Worm (Caenorhabditis elegans) whole organism, young adult: Measurements from ENCODE around the gene sinh-1.

Experiments used
- C17E4.6 ChIP-seq: fragments of 200-800 bp; sonication (Bioruptor generic); IDR thresholded peaks from 2 replicates; pipeline ENCODE4 v1.3.6; 2022; ENCODE audit warnings: missing genetic modification reagents, missing genetic modification characterization, missing compliant biosample characterization
- F33H1.4 ChIP-seq: fragments of 200-800 bp; sonication (Bioruptor generic); IDR thresholded peaks from 2 replicates; pipeline ENCODE4 v1.3.6; 2022; ENCODE audit warnings: missing genetic modification reagents, missing genetic modification characterization, missing compliant biosample characterization
- F55B11.4 ChIP-seq: sonication (generic microtip); optimal IDR thresholded peaks from 2 replicates; lab custom pipeline; 2016; ENCODE audit warnings: missing compliant biosample characterization, missing genetic modification characterization, borderline replicate concordance; ENCODE audit not compliant: insufficient read depth
- K12H6.12 ChIP-seq: fragments of 200-800 bp; sonication (Bioruptor generic); optimal IDR thresholded peaks from 2 replicates; lab custom pipeline; 2018; ENCODE audit warnings: mild to moderate bottlenecking, missing genetic modification characterization, missing compliant biosample characterization
- Y67H2A.10 ChIP-seq: fragments of 200-800 bp; sonication (Bioruptor generic); conservative IDR thresholded peaks from 2 replicates; pipeline ENCODE4 v1.3.6; 2022; ENCODE audit warnings: missing genetic modification reagents, missing genetic modification characterization, missing compliant biosample characterization
- aptf-2 ChIP-seq: fragments of 200-800 bp; sonication (Bioruptor generic); conservative IDR thresholded peaks from 2 replicates; pipeline ENCODE4 v1.3.6; 2022; ENCODE audit warnings: missing genetic modification reagents, missing genetic modification characterization, missing compliant biosample characterization
- atf-7 ChIP-seq: sonication (generic microtip); optimal IDR thresholded peaks from 2 replicates; lab custom pipeline; 2017; ENCODE audit warnings: mild to moderate bottlenecking, missing genetic modification characterization, missing compliant biosample characterization
- athp-1 ChIP-seq: sonication (generic microtip); optimal IDR thresholded peaks from 2 replicates; lab custom pipeline; 2017; ENCODE audit warnings: mild to moderate bottlenecking, missing genetic modification characterization, missing compliant biosample characterization
- ceh-27 ChIP-seq: fragments of 200-800 bp; sonication (Bioruptor generic); optimal IDR thresholded peaks from 2 replicates; lab custom pipeline; 2018; ENCODE audit warnings: mild to moderate bottlenecking, missing genetic modification characterization, moderate library complexity, missing compliant biosample characterization
- ceh-58 ChIP-seq: fragments of 200-800 bp; sonication (Bioruptor generic); IDR thresholded peaks from 2 replicates; pipeline ENCODE4 v1.3.6; 2022; ENCODE audit warnings: missing genetic modification characterization, missing compliant biosample characterization
- chd-7 ChIP-seq: sonication (generic microtip); optimal IDR thresholded peaks from 2 replicates; lab custom pipeline; 2016; ENCODE audit warnings: mild to moderate bottlenecking, missing genetic modification characterization, moderate library complexity, missing compliant biosample characterization
- die-1 ChIP-seq: sonication (generic microtip); optimal IDR thresholded peaks from 2 replicates; lab custom pipeline; 2016; ENCODE audit warnings: missing genotype, mild to moderate bottlenecking, missing genetic modification characterization, missing compliant biosample characterization
- dox-1 ChIP-seq: fragments of 200-800 bp; sonication (Bioruptor generic); IDR thresholded peaks from 2 replicates; pipeline ENCODE4 v1.3.6; 2022; ENCODE audit warnings: missing genetic modification reagents, missing genetic modification characterization, missing compliant biosample characterization
- dpff-1 ChIP-seq: sonication (generic microtip); optimal IDR thresholded peaks from 2 replicates; lab custom pipeline; 2017; ENCODE audit warnings: mild to moderate bottlenecking, missing genetic modification characterization, missing compliant biosample characterization
- efl-1 ChIP-seq: fragments of 150-350 bp; optimal IDR thresholded peaks from 2 replicates; lab custom pipeline; 2014; ENCODE audit warnings: missing biosample characterization, missing genetic modification reagents, missing genetic modification characterization
- egl-18 ChIP-seq: fragments of 200-800 bp; sonication (Bioruptor generic); IDR thresholded peaks from 2 replicates; pipeline ENCODE4 v1.3.6; 2022; ENCODE audit warnings: missing genetic modification reagents, missing genetic modification characterization, missing compliant biosample characterization
- egrh-3 ChIP-seq: fragments of 200-800 bp; sonication (Bioruptor generic); IDR thresholded peaks from 2 replicates; pipeline ENCODE4 v1.3.6; 2022; ENCODE audit warnings: missing genetic modification reagents, missing genetic modification characterization, missing compliant biosample characterization
- hlh-12 ChIP-seq: sonication (generic microtip); optimal IDR thresholded peaks from 2 replicates; lab custom pipeline; 2016; ENCODE audit warnings: missing genetic modification characterization, missing compliant biosample characterization
- hmg-1.2 ChIP-seq: fragments of 200-800 bp; sonication (Bioruptor generic); IDR thresholded peaks from 2 replicates; pipeline ENCODE4 v1.3.6; 2022; ENCODE audit warnings: missing genetic modification reagents, missing genetic modification characterization, missing compliant biosample characterization
- hmg-20 ChIP-seq: fragments of 200-800 bp; sonication (Bioruptor generic); IDR thresholded peaks from 2 replicates; pipeline ENCODE4 v1.3.6; 2022; ENCODE audit warnings: missing genetic modification reagents, missing genetic modification characterization, missing compliant biosample characterization
- lag-1 ChIP-seq: fragments of 200-800 bp; sonication (Bioruptor generic); IDR thresholded peaks from 2 replicates; pipeline ENCODE4 v1.3.6; 2022; ENCODE audit warnings: missing genetic modification reagents, missing genetic modification characterization, missing compliant biosample characterization
- let-607 ChIP-seq, 2 experiments: fragments of 200-800 bp in 1 of 2; sonication (Bioruptor generic) in 1 of 2; sonication (generic microtip) in 1 of 2; optimal IDR thresholded peaks; 2 replicates each; lab custom pipeline; 2016 to 2018; ENCODE audit warnings: mild to moderate bottlenecking in 2 of 2, missing compliant biosample characterization in 2 of 2, missing genetic modification characterization in 2 of 2, moderate library complexity in 2 of 2, missing genotype in 1 of 2
- lin-26 ChIP-seq: fragments of 200-800 bp; sonication (Bioruptor generic); IDR thresholded peaks from 2 replicates; pipeline ENCODE4 v1.3.6; 2022; ENCODE audit warnings: missing genetic modification reagents, missing genetic modification characterization, missing compliant biosample characterization
- lir-1 ChIP-seq: fragments of 200-800 bp; sonication (Bioruptor generic); conservative IDR thresholded peaks from 2 replicates; pipeline ENCODE4 v1.3.6; 2022; ENCODE audit warnings: missing genetic modification reagents, missing genetic modification characterization, missing compliant biosample characterization
- lsl-1 ChIP-seq: fragments of 200-800 bp; sonication (Bioruptor generic); optimal IDR thresholded peaks from 2 replicates; lab custom pipeline; 2018; ENCODE audit warnings: mild to moderate bottlenecking, missing genetic modification characterization, moderate library complexity, missing compliant biosample characterization
- madf-10 ChIP-seq: sonication (generic microtip); optimal IDR thresholded peaks from 2 replicates; lab custom pipeline; 2016; ENCODE audit warnings: mild to moderate bottlenecking, missing genetic modification characterization, missing compliant biosample characterization
- madf-6 ChIP-seq: fragments of 200-800 bp; sonication (Bioruptor generic); IDR thresholded peaks from 2 replicates; pipeline ENCODE4 v1.3.6; 2022; ENCODE audit warnings: missing genetic modification reagents, missing genetic modification characterization, missing compliant biosample characterization
- nfya-2 ChIP-seq: fragments of 200-800 bp; sonication (Bioruptor generic); IDR thresholded peaks from 2 replicates; pipeline ENCODE4 v1.3.6; 2022; ENCODE audit warnings: missing genetic modification reagents, missing genetic modification characterization, missing compliant biosample characterization
- nfyb-1 ChIP-seq: fragments of 200-800 bp; sonication (Bioruptor generic); IDR thresholded peaks from 2 replicates; pipeline ENCODE4 v1.3.6; 2022; ENCODE audit warnings: missing genetic modification reagents, missing genetic modification characterization, missing compliant biosample characterization
- pbrm-1 ChIP-seq: fragments of 200-800 bp; sonication (Bioruptor generic); IDR thresholded peaks from 2 replicates; pipeline ENCODE4 v1.3.6; 2022; ENCODE audit warnings: missing genetic modification reagents, missing genetic modification characterization, missing compliant biosample characterization
- rcor-1 ChIP-seq: fragments of 200-800 bp; sonication (Bioruptor generic); IDR thresholded peaks from 2 replicates; pipeline ENCODE4 v1.3.6; 2022; ENCODE audit warnings: missing genetic modification reagents, missing genetic modification characterization, missing compliant biosample characterization
- repo-1 ChIP-seq: sonication (generic microtip); optimal IDR thresholded peaks from 2 replicates; lab custom pipeline; 2017; ENCODE audit warnings: mild to moderate bottlenecking, missing genetic modification characterization, missing compliant biosample characterization
- sdz-38 ChIP-seq: sonication (generic microtip); optimal IDR thresholded peaks from 2 replicates; lab custom pipeline; 2016; ENCODE audit warnings: missing genotype, missing genetic modification characterization, missing compliant biosample characterization
- snpc-4 ChIP-seq, 5 experiments: fragments of 150-350 bp in 1 of 5; sonication (generic microtip) in 4 of 5; optimal IDR thresholded peaks; 2 replicates each; lab custom pipeline; 2014 to 2018; ENCODE audit warnings: missing genetic modification characterization in 5 of 5, missing biosample characterization in 3 of 5, antibody characterized with exemption in 2 of 5, mild to moderate bottlenecking in 2 of 5, missing compliant biosample characterization in 2 of 5, missing genotype in 2 of 5, moderate library complexity in 2 of 5, missing genetic modification reagents in 1 of 5
- zfh-2 ChIP-seq: fragments of 200-800 bp; sonication (Bioruptor generic); conservative IDR thresholded peaks from 2 replicates; pipeline ENCODE4 v1.3.6; 2022; ENCODE audit warnings: missing genetic modification reagents, missing genetic modification characterization, missing compliant biosample characterization
- zim-3 ChIP-seq: sonication (generic microtip); optimal IDR thresholded peaks from 2 replicates; lab custom pipeline; 2017; ENCODE audit warnings: mild to moderate bottlenecking, missing genetic modification characterization, moderate library complexity, missing compliant biosample characterization
- ztf-18 ChIP-seq: sonication (generic microtip); optimal IDR thresholded peaks from 2 replicates; lab custom pipeline; 2016; ENCODE audit warnings: missing genotype, mild to moderate bottlenecking, missing genetic modification characterization, missing compliant biosample characterization
- ztf-22 ChIP-seq: fragments of 200-800 bp; sonication (Bioruptor generic); optimal IDR thresholded peaks from 2 replicates; lab custom pipeline; 2018; ENCODE audit warnings: mild to moderate bottlenecking, missing genetic modification characterization, moderate library complexity, missing compliant biosample characterization
- ztf-25 ChIP-seq: fragments of 200-800 bp; sonication (Bioruptor generic); IDR thresholded peaks from 2 replicates; pipeline ENCODE4 v1.3.6; 2022; ENCODE audit warnings: missing genetic modification reagents, missing genetic modification characterization, missing compliant biosample characterization
- ztf-26 ChIP-seq: sonication (generic microtip); optimal IDR thresholded peaks from 2 replicates; lab custom pipeline; 2017; ENCODE audit warnings: missing genetic modification characterization, missing compliant biosample characterization

The sinh-1 gene

ce11 chrII:12224916-12225406 lies 3.1 kb upstream of the sinh-1 start, which contains the start of the genes pqn-87 and rsr-2:
Gene pqn-87 (minus strand): TSS chrII:12225086.
Gene rsr-2 (plus strand): TSS chrII:12225356.
- TF ChIP-seq ztf-26 (tag; lab: Kevin White, UChicago) (no peak), zim-3 (tag; lab: Kevin White, UChicago) (no peak), F33H1.4 (GFP tag; lab: Robert Waterston, UW) (peak; percentile 83), athp-1 (tag; lab: Kevin White, UChicago) (no peak), madf-10 (no peak), F55B11.4 (tag; lab: Kevin White, UChicago) (no peak), efl-1 (GFP tag; lab: Kevin White, UChicago) (peak; percentile 55), rcor-1 (GFP tag; lab: Robert Waterston, UW) (no peak), lsl-1 (GFP tag; lab: Kevin White, UChicago) (peak; percentile 51), lir-1 (GFP tag; lab: Robert Waterston, UW) (no peak), egrh-3 (GFP tag; lab: Robert Waterston, UW) (no peak), dox-1 (GFP tag; lab: Robert Waterston, UW) (peak; percentile 46; the same call in 1 of the 2 replicates), snpc-4 (GFP tag; optimal IDR thresholded peaks at IDR 0.05; lab: Kevin White, UChicago) (no peak), snpc-4 (tag; optimal IDR thresholded peaks at IDR 0.05; lab: Kevin White, UChicago) (peak in 1 of 4 experiments; percentile 14), hmg-1.2 (peak; percentile 15; the same call in 1 of the 2 replicates), hmg-20 (GFP tag; lab: Robert Waterston, UW) (no peak), ztf-18 (tag; lab: Kevin White, UChicago) (no peak), ztf-25 (GFP tag; lab: Robert Waterston, UW) (no peak), lag-1 (GFP tag; lab: Robert Waterston, UW) (no peak), aptf-2 (GFP tag; lab: Robert Waterston, UW) (no peak), egl-18 (GFP tag; lab: Robert Waterston, UW) (no peak), sdz-38 (no peak), ceh-27 (no peak), repo-1 (tag; lab: Kevin White, UChicago) (no peak), atf-7 (tag; lab: Kevin White, UChicago) (no peak), chd-7 (tag; lab: Kevin White, UChicago) (no peak), ztf-22 (GFP tag; lab: Kevin White, UChicago) (no peak), dpff-1 (tag; lab: Kevin White, UChicago) (no peak), ceh-58 (GFP tag; lab: Robert Waterston, UW) (no peak), madf-6 (GFP tag; lab: Robert Waterston, UW) (peak; percentile 11; the same call in 1 of the 2 replicates)
- TF ChIP-seq, all 124 proteins: peak for 7

ce11 chrII:12226192-12226591 lies 1.9 kb upstream of the sinh-1 start:
- TF ChIP-seq sdz-38 (no peak), lag-1 (GFP tag; lab: Robert Waterston, UW) (no peak), egrh-3 (GFP tag; lab: Robert Waterston, UW) (peak; percentile 57; the same call in 1 of the 2 replicates), die-1 (tag; lab: Kevin White, UChicago) (no peak), aptf-2 (GFP tag; lab: Robert Waterston, UW) (no peak), K12H6.12 (tag; lab: Kevin White, UChicago) (no peak), dox-1 (GFP tag; lab: Robert Waterston, UW) (no peak), hlh-12 (tag; lab: Kevin White, UChicago) (no peak), zfh-2 (GFP tag; lab: Robert Waterston, UW) (peak; percentile 45; the same call in 1 of the 2 replicates), C17E4.6 (GFP tag; lab: Robert Waterston, UW) (no peak)

ce11 chrII:12237555-12237954 lies 9.4 kb downstream of the sinh-1 start:
- TF ChIP-seq lin-26 (GFP tag; lab: Robert Waterston, UW), result no peak
- no peak for TF ChIP-seq ztf-18 (tag; lab: Kevin White, UChicago)
- TF ChIP-seq pbrm-1 (GFP tag; lab: Robert Waterston, UW), result no peak
- no peak for TF ChIP-seq ztf-25 (GFP tag; lab: Robert Waterston, UW)
- no peak for TF ChIP-seq nfyb-1 (GFP tag; lab: Robert Waterston, UW)
- TF ChIP-seq let-607 (tag; optimal IDR thresholded peaks at IDR 0.05; lab: Kevin White, UChicago), result peak in 1 of 2 experiments; percentile 78
- TF ChIP-seq nfya-2 (GFP tag; lab: Robert Waterston, UW), result no peak
- TF ChIP-seq Y67H2A.10 (GFP tag; lab: Robert Waterston, UW), result no peak
